Worm (Caenorhabditis elegans): ENCODE measurements around the gene col-75.

Gene col-75

DNA sequence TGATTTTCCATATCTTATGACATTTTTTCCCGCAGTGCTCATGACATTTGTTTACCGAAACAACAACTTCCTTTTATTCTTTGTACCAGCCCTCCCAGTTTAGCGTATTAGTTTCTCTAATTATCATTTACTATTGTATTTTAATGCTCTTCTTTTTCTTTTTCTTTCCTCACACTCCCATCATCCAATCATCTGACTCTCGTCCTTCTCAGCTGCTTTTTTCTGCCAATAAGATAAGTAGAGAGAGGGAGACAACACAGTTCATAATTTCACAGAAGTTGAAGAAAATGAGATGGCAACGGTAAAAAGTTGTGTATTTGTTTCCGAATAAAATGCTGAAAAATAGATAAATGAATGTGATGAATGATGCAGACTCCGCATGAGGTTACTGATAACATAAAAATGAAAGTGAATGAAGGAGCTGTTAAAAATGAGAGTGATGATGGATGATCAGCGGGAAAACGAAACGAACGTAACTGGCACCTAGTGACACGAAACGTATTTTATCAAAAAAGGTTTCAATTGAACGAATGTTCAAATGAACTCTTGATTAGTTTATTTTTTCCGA is 48.6 kb upstream of the col-75 start (continued):
- TF ChIP-seq xbp-1 (tag; optimal IDR thresholded peaks at IDR 0.05), result no peak
- no peak for TF ChIP-seq ceh-63 (GFP tag; optimal IDR thresholded peaks at IDR 0.05)
- TF ChIP-seq skn-1 (tag; optimal IDR thresholded peaks at IDR 0.05), result no peak
- TF ChIP-seq efl-1 (optimal IDR thresholded peaks at IDR 0.05), result no peak
- peak in 1 of 2 experiments; percentile 29 for TF ChIP-seq efl-1 (GFP tag; optimal IDR thresholded peaks at IDR 0.05 in 1 of 2)
- TF ChIP-seq mdl-1 (tag; optimal IDR thresholded peaks at IDR 0.05), result no peak
- no peak for TF ChIP-seq unc-30 (tag; optimal IDR thresholded peaks at IDR 0.05)
- no peak for TF ChIP-seq jun-1 (tag; optimal IDR thresholded peaks at IDR 0.05)
- no peak for TF ChIP-seq Y116A8C.19 (tag; optimal IDR thresholded peaks at IDR 0.05; ENCODE audit: borderline replicate concordance)
- TF ChIP-seq zag-1 (tag; optimal IDR thresholded peaks at IDR 0.05), result no peak
- TF ChIP-seq ceh-90 (tag; optimal IDR thresholded peaks at IDR 0.05), result no peak

DNA sequence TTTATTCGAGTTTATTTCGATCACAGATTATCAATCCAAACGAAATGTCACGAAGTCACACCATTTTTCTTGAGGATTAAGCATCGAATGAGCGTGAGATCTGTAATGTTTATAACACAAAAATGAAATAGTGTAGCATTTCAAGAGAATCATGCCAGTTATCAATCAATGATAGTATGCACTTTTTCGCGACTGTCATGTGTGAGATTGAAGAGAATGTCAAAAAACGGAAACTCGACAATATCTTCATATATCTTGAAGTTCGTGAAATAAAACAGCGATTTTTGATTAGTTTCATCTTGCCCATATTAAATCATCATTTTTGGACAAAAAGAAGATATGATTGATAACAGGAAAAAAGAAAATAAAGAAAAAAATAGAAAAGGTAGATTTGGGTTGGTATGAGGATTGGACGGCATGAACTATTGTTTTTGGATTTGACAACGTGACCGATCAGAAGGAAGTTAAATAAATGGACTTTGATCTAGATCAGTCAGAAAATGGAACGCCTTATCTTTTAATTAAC is 47.0 kb upstream of the col-75 start:
- TF ChIP-seq blmp-1 (tag; optimal IDR thresholded peaks at IDR 0.05) (peak; percentile 73), jun-1 (tag; optimal IDR thresholded peaks at IDR 0.05) (no peak), tbx-2 (tag; optimal IDR thresholded peaks at IDR 0.05) (peak; percentile 5), unc-98 (GFP tag; IDR thresholded peaks at IDR 0.05) (no peak), nhr-20 (tag; optimal IDR thresholded peaks at IDR 0.05) (peak; percentile 36), elt-3 (tag; optimal IDR thresholded peaks at IDR 0.05) (peak in 4 of 6 experiments; percentile 22 to 62 (median 44)), nhr-71 (tag; optimal IDR thresholded peaks at IDR 0.05) (peak; percentile 54), ceh-82 (tag; optimal IDR thresholded peaks at IDR 0.05) (no peak), nhr-85 (tag) (peak; percentile 75), snu-23 (GFP tag; optimal IDR thresholded peaks at IDR 0.05) (peak; percentile 27)

DNA sequence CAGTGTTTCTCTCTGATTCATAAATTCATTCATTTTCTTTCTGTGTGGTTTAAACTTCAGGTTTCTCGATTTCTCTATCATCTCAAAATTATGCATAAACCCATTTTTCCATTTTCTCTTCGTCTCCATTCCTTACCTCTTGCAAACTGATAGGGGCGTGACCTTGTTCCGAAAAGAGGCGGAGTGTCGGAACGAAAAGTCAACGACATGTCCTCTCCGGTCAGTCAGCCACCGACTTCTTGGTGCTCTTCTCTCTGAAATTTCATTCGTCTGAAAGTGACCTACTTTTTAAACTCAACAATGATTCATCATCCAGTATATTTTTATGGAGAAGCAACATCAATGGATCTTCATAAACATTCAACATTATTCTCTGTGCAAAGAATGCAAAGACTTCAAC is 45.2 kb upstream of the col-75 start, which contains the start of gene F58F12.12:
TSS of gene F58F12.12 (plus strand) at position 301 of the 400 bp plus-strand sequence.
- TF ChIP-seq snpc-4 (tag; optimal IDR thresholded peaks at IDR 0.05) (no peak), blmp-1 (tag; optimal IDR thresholded peaks at IDR 0.05) (peak; percentile 5)

DNA sequence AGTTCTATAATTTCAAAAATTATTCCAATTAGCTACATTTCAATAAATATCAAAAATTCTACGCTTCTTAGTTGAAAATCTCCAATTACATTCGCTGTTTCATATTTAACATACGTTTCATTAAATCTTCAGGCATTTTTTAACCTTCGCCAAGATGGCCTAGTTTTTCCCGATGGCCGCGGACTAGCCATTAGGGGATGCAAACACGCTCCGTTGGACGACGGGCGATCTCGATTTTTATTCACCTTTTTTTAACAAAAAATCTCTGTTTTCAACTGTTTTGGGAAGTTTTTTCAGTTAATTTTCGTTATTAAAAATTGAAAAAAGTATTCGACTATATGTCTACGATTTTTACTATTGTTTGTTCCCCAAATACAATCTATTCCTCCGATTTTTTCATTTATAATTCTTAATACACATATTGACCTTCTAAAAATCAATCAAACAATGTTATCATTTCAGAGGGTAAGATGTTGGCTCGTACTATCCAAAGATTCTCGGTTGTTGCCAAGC is 42.9 kb upstream of the col-75 start, which contains the start of gene F58F12.1:
TSS of gene F58F12.1 (plus strand) at position 463 of the 513 bp plus-strand sequence.
- TF ChIP-seq tbx-2 (tag; optimal IDR thresholded peaks at IDR 0.05), result peak; percentile 78
- no peak for TF ChIP-seq nhr-12 (tag; optimal IDR thresholded peaks at IDR 0.05)
- TF ChIP-seq irx-1 (tag; optimal IDR thresholded peaks at IDR 0.05), result peak; percentile 73
- TF ChIP-seq fos-1 (tag; optimal IDR thresholded peaks at IDR 0.05), result no peak
- TF ChIP-seq isw-1 (GFP tag; IDR thresholded peaks at IDR 0.05), result peak; percentile 70
- no peak for TF ChIP-seq zip-4 (GFP tag; optimal IDR thresholded peaks at IDR 0.05)
- peak; percentile 73 for TF ChIP-seq lin-14 (GFP tag; optimal IDR thresholded peaks at IDR 0.05)
- TF ChIP-seq dpl-1 (GFP tag; optimal IDR thresholded peaks at IDR 0.05), result peak; percentile 50 to 76 (median 62)
- no peak for TF ChIP-seq mef-2 (tag; optimal IDR thresholded peaks at IDR 0.05)
- TF ChIP-seq nhr-19 (GFP tag; conservative IDR thresholded peaks at IDR 0.05), result peak; percentile 46
- TF ChIP-seq C16A3.4 (tag; optimal IDR thresholded peaks at IDR 0.05), result peak; percentile 78
- TF ChIP-seq egl-13 (tag; optimal IDR thresholded peaks at IDR 0.05), result peak; percentile 39
- no peak for TF ChIP-seq elt-2 (tag; optimal IDR thresholded peaks at IDR 0.05)
- no peak for TF ChIP-seq mab-9 (GFP tag; IDR thresholded peaks at IDR 0.05)
- no peak for TF ChIP-seq nhr-77 (tag; optimal IDR thresholded peaks at IDR 0.05)
- TF ChIP-seq ceh-63 (GFP tag; optimal IDR thresholded peaks at IDR 0.05), result no peak
- no peak for TF ChIP-seq ets-5 (GFP tag; IDR thresholded peaks at IDR 0.05)
- no peak for TF ChIP-seq nhr-28 (tag; optimal IDR thresholded peaks at IDR 0.05)
- peak; percentile 38 for TF ChIP-seq pax-3 (tag; optimal IDR thresholded peaks at IDR 0.05)
- peak; percentile 68 to 74 for TF ChIP-seq lin-35 (GFP tag; optimal IDR thresholded peaks at IDR 0.05)
- TF ChIP-seq fkh-8 (tag; optimal IDR thresholded peaks at IDR 0.05), result peak; percentile 56
- no peak for TF ChIP-seq fkh-4 (tag; optimal IDR thresholded peaks at IDR 0.05; ENCODE audit: borderline replicate concordance)
- no peak for TF ChIP-seq pqm-1 (tag; optimal IDR thresholded peaks at IDR 0.05)
- no peak for TF ChIP-seq nhr-11 (tag; optimal IDR thresholded peaks at IDR 0.05)
- peak; percentile 62 for TF ChIP-seq nhr-20 (tag; optimal IDR thresholded peaks at IDR 0.05)
- peak; percentile 56 for TF ChIP-seq unc-98 (GFP tag; IDR thresholded peaks at IDR 0.05)
- peak; percentile 95 for TF ChIP-seq rnt-1 (tag; optimal IDR thresholded peaks at IDR 0.05)
- TF ChIP-seq elt-3 (tag; optimal IDR thresholded peaks at IDR 0.05), result peak in 1 of 6 experiments; percentile 21
- TF ChIP-seq unc-130 (tag; optimal IDR thresholded peaks at IDR 0.05), result peak; percentile 55
- peak in 2 of 3 experiments; percentile 39 to 70 for TF ChIP-seq ceh-82 (tag; optimal IDR thresholded peaks at IDR 0.05)
- TF ChIP-seq alr-1 (tag; optimal IDR thresholded peaks at IDR 0.05; ENCODE audit: borderline replicate concordance), result no peak
